Worm (Caenorhabditis elegans) whole organism, mixed stage, embryonic: ENCODE data around the gene unc-5.
A peak's percentile ranks its signal among the peaks of the same experiment; 100 is the strongest.

ENCODE experiments used
- M03D4.4 ChIP-seq: sonication (generic microtip); optimal IDR thresholded peaks from 2 replicates; lab custom pipeline; 2017; ENCODE audit warnings: mild to moderate bottlenecking, missing genetic modification characterization, missing compliant biosample characterization
- bed-3 ChIP-seq: fragments of 200-800 bp; sonication (Bioruptor generic); optimal IDR thresholded peaks from 3 replicates; lab custom pipeline; 2018; ENCODE audit warnings: mild to moderate bottlenecking, missing genetic modification characterization, moderate library complexity, missing compliant biosample characterization
- blmp-1 ChIP-seq: fragments of 150-350 bp; optimal IDR thresholded peaks from 2 replicates; lab custom pipeline; 2014; ENCODE audit warnings: missing biosample characterization, missing genetic modification characterization
- ceh-39 ChIP-seq: fragments of 150-350 bp; optimal IDR thresholded peaks from 2 replicates; lab custom pipeline; 2014; ENCODE audit warnings: missing biosample characterization, missing genetic modification characterization
- ceh-43 ChIP-seq: fragments of 200-800 bp; sonication (Bioruptor generic); optimal IDR thresholded peaks from 2 replicates; lab custom pipeline; 2018; ENCODE audit warnings: mild to moderate bottlenecking, missing genetic modification characterization, moderate library complexity, missing compliant biosample characterization
- ceh-83 ChIP-seq: fragments of 200-800 bp; sonication (Bioruptor generic); optimal IDR thresholded peaks from 2 replicates; lab custom pipeline; 2018; ENCODE audit warnings: mild to moderate bottlenecking, missing genetic modification characterization, missing compliant biosample characterization
- ces-1 ChIP-seq: fragments of 150-350 bp; optimal IDR thresholded peaks from 2 replicates; lab custom pipeline; 2014; ENCODE audit warnings: missing biosample characterization, missing genetic modification reagents, missing genetic modification characterization
- cnd-1 ChIP-seq: fragments of 200-800 bp; sonication (Bioruptor generic); optimal IDR thresholded peaks from 2 replicates; lab custom pipeline; 2018; ENCODE audit warnings: mild to moderate bottlenecking, missing genetic modification characterization, missing compliant biosample characterization
- drap-1 ChIP-seq: fragments of 200-800 bp; sonication (Bioruptor generic); optimal IDR thresholded peaks from 3 replicates; lab custom pipeline; 2018; ENCODE audit warnings: mild to moderate bottlenecking, missing genetic modification characterization, missing compliant biosample characterization
- elt-1 ChIP-seq: sonication (generic microtip); optimal IDR thresholded peaks from 2 replicates; lab custom pipeline; 2017; ENCODE audit warnings: missing genetic modification characterization, mild to moderate bottlenecking, missing compliant biosample characterization, antibody characterized with exemption, moderate library complexity, borderline replicate concordance; ENCODE audit not compliant: insufficient read depth
- elt-3 ChIP-seq: fragments of 150-350 bp; optimal IDR thresholded peaks from 2 replicates; lab custom pipeline; 2014; ENCODE audit warnings: missing biosample characterization, missing genetic modification characterization
- flh-1 ChIP-seq: fragments of 200-800 bp; sonication (Bioruptor generic); optimal IDR thresholded peaks from 2 replicates; lab custom pipeline; 2018; ENCODE audit warnings: mild to moderate bottlenecking, missing genetic modification characterization, moderate library complexity, missing compliant biosample characterization
- ham-2 ChIP-seq: fragments of 200-800 bp; sonication (Bioruptor generic); optimal IDR thresholded peaks from 2 replicates; lab custom pipeline; 2018; ENCODE audit warnings: mild to moderate bottlenecking, missing genetic modification characterization, missing compliant biosample characterization
- hlh-1 ChIP-seq: fragments of 150-350 bp; optimal IDR thresholded peaks from 2 replicates; lab custom pipeline; 2014; ENCODE audit warnings: missing biosample characterization, missing genetic modification reagents, missing genetic modification characterization
- lin-13 ChIP-seq: fragments of 150-350 bp; optimal IDR thresholded peaks from 2 replicates; lab custom pipeline; 2014; ENCODE audit warnings: missing biosample characterization, missing genetic modification characterization
- lin-32 ChIP-seq: fragments of 200-800 bp; sonication (Bioruptor generic); optimal IDR thresholded peaks from 2 replicates; lab custom pipeline; 2018; ENCODE audit warnings: mild to moderate bottlenecking, missing genetic modification characterization, missing compliant biosample characterization
- lsy-2 ChIP-seq: fragments of 150-350 bp; optimal IDR thresholded peaks from 2 replicates; lab custom pipeline; 2014; ENCODE audit warnings: missing biosample characterization, missing genetic modification characterization
- mab-5 ChIP-seq: fragments of 150-350 bp; optimal IDR thresholded peaks from 2 replicates; lab custom pipeline; 2014; ENCODE audit warnings: missing biosample characterization, missing genetic modification characterization
- mep-1 ChIP-seq: fragments of 150-350 bp; optimal IDR thresholded peaks from 2 replicates; lab custom pipeline; 2017; ENCODE audit warnings: missing biosample characterization, missing genetic modification reagents, missing genetic modification characterization, inconsistent platforms
- mls-2 ChIP-seq: sonication (generic microtip); optimal IDR thresholded peaks from 2 replicates; lab custom pipeline; 2016; ENCODE audit warnings: mild to moderate bottlenecking, missing genetic modification characterization, moderate library complexity, missing compliant biosample characterization
- nhr-12 ChIP-seq: fragments of 150-350 bp; optimal IDR thresholded peaks from 2 replicates; lab custom pipeline; 2014; ENCODE audit warnings: missing biosample characterization, missing genetic modification characterization
- nhr-2 ChIP-seq: fragments of 150-350 bp; optimal IDR thresholded peaks from 2 replicates; lab custom pipeline; 2014; ENCODE audit warnings: missing biosample characterization, missing genetic modification characterization
- nhr-237 ChIP-seq: fragments of 150-350 bp; optimal IDR thresholded peaks from 2 replicates; lab custom pipeline; 2014; ENCODE audit warnings: missing biosample characterization, missing genetic modification characterization
- nhr-28 ChIP-seq: fragments of 150-350 bp; optimal IDR thresholded peaks from 2 replicates; lab custom pipeline; 2014; ENCODE audit warnings: missing biosample characterization, missing genetic modification characterization
- nhr-76 ChIP-seq: sonication (generic microtip); optimal IDR thresholded peaks from 2 replicates; lab custom pipeline; 2017; ENCODE audit warnings: missing biosample characterization, missing genetic modification characterization
- pha-4 ChIP-seq: fragments of 150-350 bp; optimal IDR thresholded peaks from 2 replicates; lab custom pipeline; 2018; ENCODE audit warnings: missing biosample characterization, missing genetic modification reagents, missing genetic modification characterization
- sem-2 ChIP-seq: fragments of 200-800 bp; sonication (Bioruptor generic); optimal IDR thresholded peaks from 2 replicates; lab custom pipeline; 2018; ENCODE audit warnings: mild to moderate bottlenecking, missing genetic modification characterization, missing compliant biosample characterization
- snpc-4 ChIP-seq: fragments of 150-350 bp; optimal IDR thresholded peaks from 2 replicates; lab custom pipeline; 2014; ENCODE audit warnings: missing biosample characterization, missing genetic modification characterization
- sptf-1 ChIP-seq: sonication (generic microtip); optimal IDR thresholded peaks from 2 replicates; lab custom pipeline; 2017; ENCODE audit warnings: mild to moderate bottlenecking, missing genetic modification characterization, moderate library complexity, missing compliant biosample characterization
- unc-120 ChIP-seq: sonication (generic microtip); optimal IDR thresholded peaks from 2 replicates; lab custom pipeline; 2017; ENCODE audit warnings: missing genetic modification characterization, missing compliant biosample characterization; ENCODE audit not compliant: poor library complexity, severe bottlenecking
- unc-39 ChIP-seq: fragments of 150-350 bp; optimal IDR thresholded peaks from 2 replicates; lab custom pipeline; 2014; ENCODE audit warnings: missing biosample characterization, missing genetic modification characterization
- unc-62 ChIP-seq: fragments of 150-350 bp; optimal IDR thresholded peaks from 2 replicates; lab custom pipeline; 2014; ENCODE audit warnings: missing biosample characterization, missing genetic modification reagents, missing genetic modification characterization
- zip-8 ChIP-seq: fragments of 150-350 bp; optimal IDR thresholded peaks from 2 replicates; lab custom pipeline; 2014; ENCODE audit warnings: missing biosample characterization, missing genetic modification characterization
- ztf-11 ChIP-seq: fragments of 150-350 bp; optimal IDR thresholded peaks from 2 replicates; lab custom pipeline; 2014; ENCODE audit warnings: missing biosample characterization, missing genetic modification characterization

unc-5 gene

ce11 chrIV:5544609-5545214 is 16.6 kb upstream of the unc-5 start, which contains the start of gene cec-6:
TSS of gene cec-6 (plus strand) at chrIV:5544860.
- no peak for TF ChIP-seq drap-1
- no peak for TF ChIP-seq ceh-39 (tag; lab: Kevin White, UChicago)
- no peak for TF ChIP-seq ceh-43 (GFP tag; lab: Kevin White, UChicago)
- no peak for TF ChIP-seq unc-39 (tag; lab: Kevin White, UChicago)
- no peak for TF ChIP-seq nhr-12 (tag; lab: Kevin White, UChicago)
- TF ChIP-seq blmp-1 (tag; lab: Kevin White, UChicago): no peak
- no peak for TF ChIP-seq ces-1 (GFP tag; lab: Kevin White, UChicago)
- TF ChIP-seq ceh-83 (GFP tag; lab: Kevin White, UChicago): no peak
- no peak for TF ChIP-seq ham-2 (GFP tag; lab: Kevin White, UChicago)
- no peak for TF ChIP-seq lsy-2
- no peak for TF ChIP-seq nhr-2 (tag; lab: Kevin White, UChicago)
- TF ChIP-seq sem-2 (GFP tag; lab: Kevin White, UChicago): no peak
- no peak for TF ChIP-seq nhr-28 (tag; lab: Kevin White, UChicago)
- no peak for TF ChIP-seq mab-5
- TF ChIP-seq elt-3 (tag; lab: Kevin White, UChicago): no peak
- TF ChIP-seq flh-1 (GFP tag; lab: Kevin White, UChicago): no peak

DNA sequence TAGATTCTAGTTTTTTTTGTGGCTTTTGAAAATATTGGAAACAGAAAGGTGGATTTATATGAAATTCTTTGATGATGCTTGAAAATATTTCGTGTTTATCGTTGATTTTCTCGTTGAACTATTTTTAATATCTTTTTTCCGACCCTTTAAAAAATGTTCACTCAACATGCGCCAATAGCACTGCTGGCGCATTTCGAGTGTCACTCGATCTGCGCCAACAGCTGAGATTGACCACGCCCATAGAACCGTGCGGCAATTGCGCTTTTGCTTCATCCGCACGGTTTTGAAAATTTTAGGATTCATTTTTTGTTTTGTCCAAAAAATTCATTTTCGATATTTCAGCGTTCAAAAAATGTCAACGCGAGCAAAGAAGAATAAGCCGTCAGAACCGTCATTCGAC is 13.1 kb upstream of the unc-5 start, which contains the start of gene tebp-2:
tebp-2 (plus strand) TSS at position 343 of the 400 bp plus-strand sequence.
- TF ChIP-seq nhr-28 (tag; lab: Kevin White, UChicago) (no peak), lsy-2 (no peak), nhr-12 (tag; lab: Kevin White, UChicago) (no peak), ceh-39 (tag; lab: Kevin White, UChicago) (no peak), zip-8 (tag; lab: Kevin White, UChicago) (no peak), ztf-11 (no peak), unc-62 (GFP tag; lab: Kevin White, UChicago) (no peak), ham-2 (GFP tag; lab: Kevin White, UChicago) (no peak), snpc-4 (tag; lab: Kevin White, UChicago) (no peak), bed-3 (GFP tag; lab: Kevin White, UChicago) (no peak), sem-2 (GFP tag; lab: Kevin White, UChicago) (no peak), drap-1 (no peak), mls-2 (tag; lab: Kevin White, UChicago) (no peak), unc-120 (tag; lab: Kevin White, UChicago) (no peak), nhr-237 (tag; lab: Kevin White, UChicago) (no peak), M03D4.4 (tag; lab: Kevin White, UChicago) (no peak), nhr-76 (no peak), elt-1 (no peak), pha-4 (tag; lab: Kevin White, UChicago) (no peak)

- TF ChIP-seq ces-1 (GFP tag; lab: Kevin White, UChicago): no peak
- no peak for TF ChIP-seq unc-62 (GFP tag; lab: Kevin White, UChicago)
- TF ChIP-seq hlh-1 (tag; lab: Kevin White, UChicago): no peak
- no peak for TF ChIP-seq zip-8 (tag; lab: Kevin White, UChicago)
- TF ChIP-seq nhr-12 (tag; lab: Kevin White, UChicago): no peak
- TF ChIP-seq lin-13: peak; percentile 11
- no peak for TF ChIP-seq lin-32 (GFP tag; lab: Kevin White, UChicago)
- no peak for TF ChIP-seq mab-5
- TF ChIP-seq nhr-28 (tag; lab: Kevin White, UChicago): no peak
- TF ChIP-seq blmp-1 (tag; lab: Kevin White, UChicago): no peak
- TF ChIP-seq ham-2 (GFP tag; lab: Kevin White, UChicago): no peak
- TF ChIP-seq elt-3 (tag; lab: Kevin White, UChicago): no peak
- no peak for TF ChIP-seq cnd-1 (tag; lab: Kevin White, UChicago)
- TF ChIP-seq bed-3 (GFP tag; lab: Kevin White, UChicago): no peak
- peak; percentile 23 for TF ChIP-seq mls-2 (tag; lab: Kevin White, UChicago)
- peak; percentile 16 for TF ChIP-seq pha-4 (tag; lab: Kevin White, UChicago)
- no peak for TF ChIP-seq drap-1
- no peak for TF ChIP-seq unc-120 (tag; lab: Kevin White, UChicago)
- no peak for TF ChIP-seq mep-1 (tag; lab: Kevin White, UChicago)
- no peak for TF ChIP-seq flh-1 (GFP tag; lab: Kevin White, UChicago)
- TF ChIP-seq ceh-83 (GFP tag; lab: Kevin White, UChicago): no peak
- no peak for TF ChIP-seq unc-39 (tag; lab: Kevin White, UChicago)
- no peak for TF ChIP-seq M03D4.4 (tag; lab: Kevin White, UChicago)
- no peak for TF ChIP-seq ztf-11
- TF ChIP-seq sptf-1: peak; percentile 17
- TF ChIP-seq elt-1: no peak
- no peak for TF ChIP-seq ceh-43 (GFP tag; lab: Kevin White, UChicago)
- no peak for TF ChIP-seq sem-2 (GFP tag; lab: Kevin White, UChicago)
- TF ChIP-seq lsy-2: no peak
- no peak for TF ChIP-seq nhr-237 (tag; lab: Kevin White, UChicago)
- no peak for TF ChIP-seq nhr-2 (tag; lab: Kevin White, UChicago)
- TF ChIP-seq nhr-76: no peak
- no peak for TF ChIP-seq ceh-39 (tag; lab: Kevin White, UChicago)
- TF ChIP-seq snpc-4 (tag; lab: Kevin White, UChicago): no peak
These were observed 9.8 kb upstream of the unc-5 start, which contains the start of the genes fem-1 and drp-1 for ce11 chrIV:5537813-5538538. TSS of gene fem-1 (minus strand) at chrIV:5537962. TSS of gene drp-1 (plus strand) at chrIV:5538488.
